Fruit fly (Drosophila melanogaster) whole organism, embryonic: ENCODE data around the gene CG42833.

Experiments
- Adf1 ChIP-seq: fragments of 200-800 bp; sonication (Bioruptor generic); IDR thresholded peaks from 2 replicates; pipeline ENCODE4 v1.3.6; 2022; ENCODE audit warnings: missing biosample characterization, missing genetic modification characterization
- Atf6 ChIP-seq: fragments of 200-800 bp; sonication (Bioruptor generic); IDR thresholded peaks from 2 replicates; pipeline ENCODE4 v1.3.6; 2022; ENCODE audit warnings: missing biosample characterization, missing genetic modification characterization
- CG10209 ChIP-seq: fragments of 200-800 bp; sonication (Bioruptor generic); optimal IDR thresholded peaks from 3 replicates; lab custom pipeline; 2017; ENCODE audit warnings: missing biosample characterization, mild to moderate bottlenecking, missing genetic modification characterization, missing genetic modification reagents
- CG10462 ChIP-seq: fragments of 200-800 bp; sonication (Bioruptor generic); optimal IDR thresholded peaks from 2 replicates; lab custom pipeline; 2016; ENCODE audit warnings: missing biosample characterization, missing genetic modification characterization
- CG11085 ChIP-seq: fragments of 200-800 bp; sonication (Bioruptor generic); IDR thresholded peaks from 2 replicates; pipeline ENCODE4 v1.3.6; 2022; ENCODE audit warnings: missing biosample characterization, missing genetic modification characterization
- CG11398 ChIP-seq: fragments of 200-800 bp; sonication (Bioruptor generic); optimal IDR thresholded peaks from 2 replicates; lab custom pipeline; 2016; ENCODE audit warnings: missing biosample characterization, missing genetic modification characterization
- CG12219 ChIP-seq: fragments of 200-800 bp; sonication (Bioruptor generic); optimal IDR thresholded peaks from 3 replicates; lab custom pipeline; 2018; ENCODE audit warnings: missing biosample characterization, mild to moderate bottlenecking, missing genetic modification characterization
- CG12659 ChIP-seq: fragments of 200-800 bp; sonication (Bioruptor generic); optimal IDR thresholded peaks from 3 replicates; lab custom pipeline; 2017; ENCODE audit warnings: mild to moderate bottlenecking, missing biosample characterization, missing genetic modification reagents, missing genetic modification characterization
- CG17186 ChIP-seq: fragments of 200-800 bp; sonication (Bioruptor generic); optimal IDR thresholded peaks from 3 replicates; lab custom pipeline; 2017; ENCODE audit warnings: missing biosample characterization, missing genetic modification reagents, missing genetic modification characterization
- CG17385 ChIP-seq: fragments of 200-800 bp; sonication (Bioruptor generic); optimal IDR thresholded peaks from 3 replicates; lab custom pipeline; 2018; ENCODE audit warnings: missing biosample characterization, mild to moderate bottlenecking, missing genetic modification characterization
- CG1832 ChIP-seq: fragments of 200-800 bp; sonication (Bioruptor generic); optimal IDR thresholded peaks from 2 replicates; lab custom pipeline; 2017; ENCODE audit warnings: missing biosample characterization, mild to moderate bottlenecking, missing genetic modification characterization, inconsistent platforms
- CG2202 ChIP-seq: fragments of 200-800 bp; sonication (Bioruptor generic); optimal IDR thresholded peaks from 2 replicates; lab custom pipeline; 2018; ENCODE audit warnings: missing biosample characterization, mild to moderate bottlenecking, missing genetic modification characterization
- CG30403 ChIP-seq: fragments of 200-800 bp; sonication (Bioruptor generic); optimal IDR thresholded peaks from 3 replicates; lab custom pipeline; 2016; ENCODE audit warnings: missing biosample characterization, missing genetic modification characterization
- CG32772 ChIP-seq: fragments of 200-800 bp; sonication (Bioruptor generic); IDR thresholded peaks from 2 replicates; pipeline ENCODE4 v1.3.6; 2022; ENCODE audit warnings: missing biosample characterization, missing genetic modification characterization
- CG5180 ChIP-seq: fragments of 200-800 bp; sonication (Bioruptor generic); optimal IDR thresholded peaks from 3 replicates; lab custom pipeline; 2017; ENCODE audit warnings: missing biosample characterization, missing genetic modification characterization, mild to moderate bottlenecking, moderate library complexity, missing genetic modification reagents
- CG6689 ChIP-seq: fragments of 200-800 bp; sonication (Bioruptor generic); IDR thresholded peaks from 2 replicates; pipeline ENCODE4 v1.3.6; 2022; ENCODE audit warnings: missing biosample characterization, missing genetic modification characterization
- CG7372 ChIP-seq: fragments of 200-800 bp; sonication (Bioruptor generic); IDR thresholded peaks from 2 replicates; pipeline ENCODE4 v1.3.6; 2022; ENCODE audit warnings: missing biosample characterization, missing genetic modification characterization
- CG7963 ChIP-seq: fragments of 200-800 bp; sonication (Bioruptor generic); IDR thresholded peaks from 3 replicates; pipeline ENCODE4 v1.3.6; 2022; ENCODE audit warnings: missing biosample characterization, missing genetic modification characterization; ENCODE audit not compliant: partially characterized antibody
- CG8089 ChIP-seq: fragments of 200-800 bp; sonication (Bioruptor generic); optimal IDR thresholded peaks from 3 replicates; lab custom pipeline; 2016; ENCODE audit warnings: missing biosample characterization, missing genetic modification characterization
- CG8388 ChIP-seq: fragments of 200-800 bp; sonication (Bioruptor generic); optimal IDR thresholded peaks from 2 replicates; lab custom pipeline; 2019; ENCODE audit warnings: missing biosample characterization, mild to moderate bottlenecking, missing genetic modification characterization, moderate library complexity
- CG9797 ChIP-seq: fragments of 200-800 bp; sonication (Bioruptor generic); optimal IDR thresholded peaks from 3 replicates; lab custom pipeline; 2018; ENCODE audit warnings: missing biosample characterization, mild to moderate bottlenecking, missing genetic modification characterization
- Chrac-16 ChIP-seq: fragments of 200-800 bp; sonication (Bioruptor generic); optimal IDR thresholded peaks from 3 replicates; lab custom pipeline; 2016; ENCODE audit warnings: missing biosample characterization, missing genetic modification characterization
- Deaf1 ChIP-seq: fragments of 200-800 bp; optimal IDR thresholded peaks from 3 replicates; lab custom pipeline; 2019; ENCODE audit warnings: missing biosample characterization, mild to moderate bottlenecking, missing genetic modification characterization, moderate library complexity
- Dip2 ChIP-seq: fragments of 200-800 bp; sonication (Bioruptor generic); IDR thresholded peaks from 2 replicates; pipeline ENCODE4 v1.3.6; 2022; ENCODE audit warnings: missing biosample characterization, missing genetic modification characterization
- Dip3 ChIP-seq: fragments of 200-800 bp; sonication (Bioruptor generic); optimal IDR thresholded peaks from 3 replicates; lab custom pipeline; 2016; ENCODE audit warnings: missing biosample characterization, missing genetic modification characterization
- MESR4 ChIP-seq: fragments of 200-800 bp; sonication (Bioruptor generic); optimal IDR thresholded peaks from 2 replicates; lab custom pipeline; 2018; ENCODE audit warnings: missing biosample characterization, mild to moderate bottlenecking, missing genetic modification characterization, moderate library complexity
- Nf-YA ChIP-seq: fragments of 200-800 bp; sonication (Bioruptor generic); IDR thresholded peaks from 2 replicates; pipeline ENCODE4 v1.3.6; 2022; ENCODE audit warnings: missing biosample characterization, missing genetic modification characterization
- Oli ChIP-seq: fragments of 200-800 bp; sonication (Bioruptor generic); optimal IDR thresholded peaks from 2 replicates; lab custom pipeline; 2018; ENCODE audit warnings: missing biosample characterization, mild to moderate bottlenecking, missing genetic modification characterization, moderate library complexity
- Optix ChIP-seq: fragments of 200-800 bp; sonication (Bioruptor generic); IDR thresholded peaks from 3 replicates; pipeline ENCODE4 v1.3.6; 2022; ENCODE audit warnings: missing biosample characterization, missing genetic modification characterization
- Rfx ChIP-seq: fragments of 200-800 bp; sonication (Bioruptor generic); IDR thresholded peaks from 2 replicates; pipeline ENCODE4 v1.3.6; 2022; ENCODE audit warnings: missing biosample characterization, missing genetic modification characterization
- Scr ChIP-seq: fragments of 200-800 bp; sonication (Bioruptor generic); IDR thresholded peaks from 2 replicates; pipeline ENCODE4 v1.3.6; 2022; ENCODE audit warnings: missing biosample characterization, missing genetic modification characterization; ENCODE audit not compliant: partially characterized antibody
- Usf ChIP-seq: fragments of 200-800 bp; sonication (Bioruptor generic); optimal IDR thresholded peaks from 2 replicates; lab custom pipeline; 2017; ENCODE audit warnings: missing genotype, missing biosample characterization, missing genetic modification characterization
- abd-A ChIP-seq: fragments of 200-800 bp; sonication (Bioruptor generic); optimal IDR thresholded peaks from 3 replicates; lab custom pipeline; 2019; ENCODE audit warnings: missing biosample characterization, mild to moderate bottlenecking, missing genetic modification characterization, moderate library complexity
- cad ChIP-seq: fragments of >200 bp; optimal IDR thresholded peaks from 2 replicates; lab custom pipeline; 2017; ENCODE audit warnings: missing biosample characterization, missing genetic modification characterization
- dan ChIP-seq: fragments of 200-800 bp; sonication (Bioruptor generic); IDR thresholded peaks from 2 replicates; pipeline ENCODE4 v1.3.6; 2022; ENCODE audit warnings: missing biosample characterization, missing genetic modification characterization
- fu2 ChIP-seq: fragments of 200-800 bp; sonication (Bioruptor generic); optimal IDR thresholded peaks from 2 replicates; lab custom pipeline; 2016; ENCODE audit warnings: missing biosample characterization, missing genetic modification characterization
- gcm ChIP-seq: fragments of 200-800 bp; sonication (Bioruptor generic); optimal IDR thresholded peaks from 2 replicates; lab custom pipeline; 2019; ENCODE audit warnings: missing biosample characterization, mild to moderate bottlenecking, missing genetic modification characterization, moderate library complexity
- gfzf ChIP-seq: fragments of 200-800 bp; sonication (Bioruptor generic); optimal IDR thresholded peaks from 2 replicates; lab custom pipeline; 2016; ENCODE audit warnings: missing biosample characterization, mild to moderate bottlenecking, missing genetic modification characterization, moderate library complexity
- h ChIP-seq: fragments of >200 bp; optimal IDR thresholded peaks from 2 replicates; lab custom pipeline; 2017
- hkb ChIP-seq, 2 experiments: fragments of 200-800 bp in 1 of 2; fragments of >200 bp in 1 of 2; sonication (Bioruptor generic) in 1 of 2; IDR thresholded peaks in 1 of 2; optimal IDR thresholded peaks in 1 of 2; 2 replicates each; pipeline versions ENCODE4 v1.3.6 to Lab custom; 2017 to 2022; ENCODE audit warnings: missing biosample characterization in 1 of 2, missing genetic modification characterization in 1 of 2
- hth ChIP-seq: fragments of >200 bp; optimal IDR thresholded peaks from 2 replicates; lab custom pipeline; 2017; ENCODE audit warnings: inconsistent platforms
- maf-S ChIP-seq: fragments of 200-800 bp; sonication (Bioruptor generic); optimal IDR thresholded peaks from 2 replicates; lab custom pipeline; 2016; ENCODE audit warnings: missing biosample characterization, missing genetic modification characterization
- nerfin-2 ChIP-seq: fragments of 200-800 bp; sonication (Bioruptor generic); IDR thresholded peaks from 2 replicates; pipeline ENCODE4 v1.3.6; 2022; ENCODE audit warnings: missing biosample characterization, missing genetic modification characterization; ENCODE audit not compliant: partially characterized antibody
- oc ChIP-seq: fragments of 200-800 bp; sonication (Bioruptor generic); optimal IDR thresholded peaks from 2 replicates; lab custom pipeline; 2018; ENCODE audit warnings: missing biosample characterization, mild to moderate bottlenecking, missing genetic modification characterization, moderate library complexity
- pb ChIP-seq: fragments of 200-800 bp; sonication (Bioruptor generic); optimal IDR thresholded peaks from 3 replicates; lab custom pipeline; 2016; ENCODE audit warnings: missing biosample characterization, missing genetic modification characterization
- pros ChIP-seq: fragments of 200-800 bp; sonication (Bioruptor generic); optimal IDR thresholded peaks from 3 replicates; lab custom pipeline; 2019; ENCODE audit warnings: missing biosample characterization, mild to moderate bottlenecking, missing genetic modification characterization, moderate library complexity
- psq ChIP-seq: fragments of 200-800 bp; sonication (Bioruptor generic); optimal IDR thresholded peaks from 2 replicates; lab custom pipeline; 2017; ENCODE audit warnings: missing biosample characterization, missing genetic modification characterization
- schlank ChIP-seq: fragments of 200-800 bp; sonication (Bioruptor generic); optimal IDR thresholded peaks from 2 replicates; lab custom pipeline; 2018; ENCODE audit warnings: missing biosample characterization, mild to moderate bottlenecking, missing genetic modification characterization
- sr ChIP-seq: fragments of 200-800 bp; sonication (Bioruptor generic); IDR thresholded peaks from 3 replicates; pipeline ENCODE4 v1.3.6; 2022; ENCODE audit warnings: missing biosample characterization, missing genetic modification characterization
- tap ChIP-seq: fragments of 200-800 bp; optimal IDR thresholded peaks from 3 replicates; lab custom pipeline; 2019; ENCODE audit warnings: missing biosample characterization, mild to moderate bottlenecking, missing genetic modification characterization, moderate library complexity

CG42833 gene

dm6 chr3L:20247513-20248173 is 47.8 kb downstream of the CG42833 start, which contains the start of gene rdgC (continued):
- TF ChIP-seq CG10462 = peak; percentile 88
- TF ChIP-seq Usf (GFP tag; lab: Kevin White, UChicago) = peak; percentile 68
- TF ChIP-seq CG11085 (GFP tag; lab: Robert Waterston, UW) = peak; percentile 90
- peak; percentile 45 for TF ChIP-seq CG1832 (GFP tag; lab: Kevin White, UChicago)
- peak; percentile 93 for TF ChIP-seq CG11398 (GFP tag; lab: Kevin White, UChicago)
- TF ChIP-seq Atf6 = peak; percentile 97
- TF ChIP-seq pb = peak; percentile 94
- peak; percentile 96 for TF ChIP-seq CG12219 (GFP tag; lab: Kevin White, UChicago)
- peak; percentile 33 for TF ChIP-seq CG2202 (tag; lab: Kevin White, UChicago)
- no peak for TF ChIP-seq CG7963 (GFP tag; lab: Robert Waterston, UW)
- TF ChIP-seq CG7372 (GFP tag; lab: Robert Waterston, UW) = peak; percentile 95
- TF ChIP-seq fu2 (GFP tag; lab: Kevin White, UChicago) = peak; percentile 95
- TF ChIP-seq Dip2 (GFP tag; lab: Robert Waterston, UW) = 0 out of 2 replicates have a peak, but pooled peaks have one; percentile 31
- TF ChIP-seq Rfx (GFP tag; lab: Robert Waterston, UW) = peak; percentile 98
- TF ChIP-seq oc (tag; lab: Kevin White, UChicago) = peak; percentile 95
- TF ChIP-seq CG9797 (GFP tag; lab: Kevin White, UChicago) = peak; percentile 33
- peak; percentile 98 for TF ChIP-seq tap (tag; lab: Kevin White, UChicago)
- TF ChIP-seq Dip3 = peak; percentile 94
- peak; percentile 90 for TF ChIP-seq schlank
- no peak for TF ChIP-seq nerfin-2
- peak; percentile 77 for TF ChIP-seq CG17186 (GFP tag; lab: Kevin White, UChicago)
- TF ChIP-seq CG5180 = peak; percentile 85
- TF ChIP-seq CG32772 (GFP tag; lab: Robert Waterston, UW) = peak; percentile 95
- TF ChIP-seq dan (GFP tag; lab: Robert Waterston, UW) = no peak; the same call in 1 of the 2 replicates
- TF ChIP-seq hkb (optimal IDR thresholded peaks at IDR 0.05; lab: Kevin White, UChicago) = no peak
- peak; percentile 98 for TF ChIP-seq hkb (GFP tag; IDR thresholded peaks at IDR 0.05; lab: Robert Waterston, UW)
- TF ChIP-seq Chrac-16 (GFP tag; lab: Kevin White, UChicago) = peak; percentile 90
- TF ChIP-seq cad = no peak
- TF ChIP-seq Deaf1 (tag; lab: Kevin White, UChicago) = peak; percentile 81
- peak; percentile 93 for TF ChIP-seq CG10209 (GFP tag; lab: Kevin White, UChicago)
- no peak for TF ChIP-seq hth (lab: Kevin White, UChicago)
- no peak for TF ChIP-seq h (lab: Kevin White, UChicago)
- TF ChIP-seq pros (GFP tag; lab: Kevin White, UChicago) = no peak
- peak; percentile 47 for TF ChIP-seq abd-A (tag; lab: Kevin White, UChicago)
- peak; percentile 78 for TF ChIP-seq psq (GFP tag; lab: Kevin White, UChicago)
- TF ChIP-seq Adf1 (GFP tag; lab: Robert Waterston, UW) = peak; percentile 99
- peak; percentile 9 for TF ChIP-seq gfzf (GFP tag; lab: Kevin White, UChicago)
- peak; percentile 96 for TF ChIP-seq CG12659
- peak; percentile 95 for TF ChIP-seq CG30403 (GFP tag; lab: Kevin White, UChicago)
- TF ChIP-seq Scr (GFP tag; lab: Robert Waterston, UW) = no peak
- TF ChIP-seq MESR4 (GFP tag; lab: Kevin White, UChicago) = peak; percentile 63
- TF ChIP-seq CG17385 (GFP tag; lab: Kevin White, UChicago) = peak; percentile 92
- peak; percentile 88 for TF ChIP-seq Optix (GFP tag; lab: Robert Waterston, UW)
- peak; percentile 95 for TF ChIP-seq Nf-YA (GFP tag; lab: Robert Waterston, UW)
- TF ChIP-seq gcm (GFP tag; lab: Kevin White, UChicago) = peak; percentile 93
- peak; percentile 96 for TF ChIP-seq CG6689
- peak; percentile 96 for TF ChIP-seq Oli (tag; lab: Kevin White, UChicago)
- TF ChIP-seq maf-S (GFP tag; lab: Kevin White, UChicago) = peak; percentile 94
- TF ChIP-seq CG8388 (GFP tag; lab: Kevin White, UChicago) = peak; percentile 92
- peak; percentile 94 for TF ChIP-seq sr (GFP tag; lab: Robert Waterston, UW)
- TF ChIP-seq CG8089 (GFP tag; lab: Kevin White, UChicago) = peak; percentile 94
